Worm (Caenorhabditis elegans) whole organism, L1 larva: ENCODE results near the gene clec-123.

Experiments
- F16B12.6 ChIP-seq: fragments of 150-350 bp; optimal IDR thresholded peaks from 2 replicates; lab custom pipeline; 2014; ENCODE audit warnings: missing biosample characterization, missing genetic modification characterization
- aly-2 ChIP-seq: fragments of 150-350 bp; optimal IDR thresholded peaks from 2 replicates; lab custom pipeline; 2014; ENCODE audit warnings: missing biosample characterization, missing genetic modification characterization
- blmp-1 ChIP-seq: fragments of 150-350 bp; optimal IDR thresholded peaks from 2 replicates; lab custom pipeline; 2014; ENCODE audit warnings: missing biosample characterization, missing genetic modification characterization
- ceh-82 ChIP-seq, 3 experiments: fragments of 150-350 bp in 1 of 3; sonication (generic microtip) in 2 of 3; optimal IDR thresholded peaks; 2 replicates each; lab custom pipeline; 2014 to 2017; ENCODE audit warnings: missing biosample characterization in 3 of 3, missing genetic modification characterization in 3 of 3
- ces-1 ChIP-seq: fragments of 150-350 bp; optimal IDR thresholded peaks from 2 replicates; lab custom pipeline; 2014; ENCODE audit warnings: missing biosample characterization, missing genetic modification reagents, missing genetic modification characterization
- dpl-1 ChIP-seq, 3 experiments: fragments of 150-350 bp in 2 of 3; sonication (generic microtip) in 1 of 3; optimal IDR thresholded peaks; 2 replicates each; lab custom pipeline; 2014 to 2017; ENCODE audit warnings: missing biosample characterization in 3 of 3, missing genetic modification characterization in 3 of 3, missing genetic modification reagents in 3 of 3
- efl-1 ChIP-seq, 4 experiments: fragments of 150-350 bp; optimal IDR thresholded peaks in 3 of 4; peaks in 1 of 4; 1 replicate in 1 of 4; 2 replicates in 3 of 4; lab custom pipeline; 2014; ENCODE audit warnings: missing biosample characterization in 2 of 4, missing genetic modification characterization in 2 of 4, missing genetic modification reagents in 2 of 4
- egl-13 ChIP-seq: sonication (generic microtip); optimal IDR thresholded peaks from 2 replicates; lab custom pipeline; 2016; ENCODE audit warnings: missing genotype, missing genetic modification reagents, missing genetic modification characterization, missing compliant biosample characterization
- elt-3 ChIP-seq, 6 experiments: fragments of 150-350 bp in 1 of 6; sonication (generic microtip); optimal IDR thresholded peaks; 2 replicates each; lab custom pipeline; 2017 to 2018; ENCODE audit warnings: missing biosample characterization in 6 of 6, missing genetic modification characterization in 6 of 6, inconsistent platforms in 1 of 6
- ets-5 ChIP-seq: fragments of 200-800 bp; sonication (Bioruptor generic); IDR thresholded peaks from 2 replicates; pipeline ENCODE4 v1.3.6; 2022; ENCODE audit warnings: missing genetic modification characterization, missing compliant biosample characterization
- fkh-10 ChIP-seq: sonication (generic microtip); optimal IDR thresholded peaks from 2 replicates; lab custom pipeline; 2017; ENCODE audit warnings: missing biosample characterization, missing genetic modification reagents, missing genetic modification characterization
- fos-1 ChIP-seq: fragments of 150-350 bp; optimal IDR thresholded peaks from 2 replicates; lab custom pipeline; 2014; ENCODE audit warnings: missing biosample characterization, missing genetic modification characterization
- hlh-17 ChIP-seq: fragments of 200-800 bp; sonication (Bioruptor generic); optimal IDR thresholded peaks from 2 replicates; lab custom pipeline; 2018; ENCODE audit warnings: missing genetic modification characterization, mild to moderate bottlenecking, missing compliant biosample characterization, moderate library complexity, borderline replicate concordance
- irx-1 ChIP-seq: sonication (generic microtip); optimal IDR thresholded peaks from 2 replicates; lab custom pipeline; 2016; ENCODE audit warnings: missing genetic modification characterization, missing compliant biosample characterization
- jun-1 ChIP-seq: fragments of 150-350 bp; optimal IDR thresholded peaks from 2 replicates; lab custom pipeline; 2014; ENCODE audit warnings: missing biosample characterization, missing genetic modification reagents, missing genetic modification characterization
- lin-13 ChIP-seq: fragments of 150-350 bp; optimal IDR thresholded peaks from 2 replicates; lab custom pipeline; 2014; ENCODE audit warnings: missing biosample characterization, missing genetic modification reagents, missing genetic modification characterization
- lin-14 ChIP-seq: fragments of 200-800 bp; sonication (Bioruptor generic); optimal IDR thresholded peaks from 2 replicates; lab custom pipeline; 2018; ENCODE audit warnings: mild to moderate bottlenecking, missing genetic modification characterization, moderate library complexity, missing compliant biosample characterization
- lin-15B ChIP-seq: fragments of 150-350 bp; sonication (generic microtip); optimal IDR thresholded peaks from 3 replicates; lab custom pipeline; 2014; ENCODE audit warnings: missing biosample characterization, missing genetic modification characterization
- lsy-2 ChIP-seq, 2 experiments: fragments of 150-350 bp; optimal IDR thresholded peaks; 2 replicates each; lab custom pipeline; 2014; ENCODE audit warnings: missing biosample characterization in 2 of 2, missing genetic modification characterization in 2 of 2
- mdl-1 ChIP-seq, 2 experiments: fragments of 150-350 bp; optimal IDR thresholded peaks; 2 replicates each; lab custom pipeline; 2014 to 2017; ENCODE audit warnings: missing biosample characterization in 2 of 2, missing genetic modification characterization in 2 of 2, inconsistent platforms in 1 of 2
- nhr-11 ChIP-seq: fragments of 150-350 bp; optimal IDR thresholded peaks from 2 replicates; lab custom pipeline; 2014; ENCODE audit warnings: missing biosample characterization, missing genetic modification characterization
- nhr-20 ChIP-seq: sonication (generic microtip); optimal IDR thresholded peaks from 2 replicates; lab custom pipeline; 2016; ENCODE audit warnings: mild to moderate bottlenecking, missing genetic modification characterization, missing compliant biosample characterization
- nhr-28 ChIP-seq: fragments of 150-350 bp; optimal IDR thresholded peaks from 2 replicates; lab custom pipeline; 2014; ENCODE audit warnings: missing biosample characterization, missing genetic modification characterization
- nhr-47 ChIP-seq: sonication (generic microtip); optimal IDR thresholded peaks from 2 replicates; lab custom pipeline; 2016; ENCODE audit warnings: mild to moderate bottlenecking, missing genetic modification characterization, moderate library complexity, missing compliant biosample characterization
- nhr-71 ChIP-seq: sonication (generic microtip); optimal IDR thresholded peaks from 2 replicates; lab custom pipeline; 2016; ENCODE audit warnings: mild to moderate bottlenecking, missing genetic modification characterization, moderate library complexity, missing compliant biosample characterization
- nhr-85 ChIP-seq: sonication (generic microtip); peaks from one replicate; lab custom pipeline; 2016; ENCODE audit warnings: missing genetic modification characterization, inconsistent platforms, missing compliant biosample characterization
- nhr-90 ChIP-seq: sonication (generic microtip); optimal IDR thresholded peaks from 2 replicates; lab custom pipeline; 2016; ENCODE audit warnings: mild to moderate bottlenecking, missing genetic modification characterization, missing compliant biosample characterization; ENCODE audit not compliant: poor library complexity
- pag-3 ChIP-seq: sonication (generic microtip); optimal IDR thresholded peaks from 2 replicates; lab custom pipeline; 2017; ENCODE audit warnings: missing genetic modification characterization, mild to moderate bottlenecking, missing compliant biosample characterization, antibody characterized with exemption, borderline replicate concordance; ENCODE audit not compliant: insufficient read depth
- pax-3 ChIP-seq: fragments of 200-800 bp; sonication (Bioruptor generic); optimal IDR thresholded peaks from 2 replicates; lab custom pipeline; 2018; ENCODE audit warnings: mild to moderate bottlenecking, missing genetic modification characterization, moderate library complexity, missing compliant biosample characterization
- skn-1 ChIP-seq: fragments of 150-350 bp; optimal IDR thresholded peaks from 2 replicates; lab custom pipeline; 2014; ENCODE audit warnings: missing biosample characterization, missing genetic modification characterization
- snu-23 ChIP-seq: sonication (generic microtip); optimal IDR thresholded peaks from 2 replicates; lab custom pipeline; 2016; ENCODE audit warnings: missing genetic modification characterization, missing compliant biosample characterization
- sptf-1 ChIP-seq: fragments of 150-350 bp; optimal IDR thresholded peaks from 2 replicates; lab custom pipeline; 2014; ENCODE audit warnings: missing biosample characterization, missing genetic modification characterization
- swsn-7 ChIP-seq: sonication (generic microtip); optimal IDR thresholded peaks from 2 replicates; lab custom pipeline; 2016; ENCODE audit warnings: missing genetic modification characterization, missing compliant biosample characterization
- tbx-2 ChIP-seq: sonication (generic microtip); optimal IDR thresholded peaks from 2 replicates; lab custom pipeline; 2016; ENCODE audit warnings: missing genetic modification characterization, missing compliant biosample characterization
- tlp-1 ChIP-seq: fragments of 150-350 bp; optimal IDR thresholded peaks from 2 replicates; lab custom pipeline; 2014; ENCODE audit warnings: missing biosample characterization, missing genetic modification characterization
- unc-130 ChIP-seq: fragments of 150-350 bp; optimal IDR thresholded peaks from 2 replicates; lab custom pipeline; 2017; ENCODE audit warnings: missing biosample characterization, missing genetic modification characterization, inconsistent platforms
- unc-62 ChIP-seq: fragments of 150-350 bp; optimal IDR thresholded peaks from 2 replicates; lab custom pipeline; 2014; ENCODE audit warnings: missing biosample characterization, missing genetic modification reagents, missing genetic modification characterization
- unc-98 ChIP-seq: fragments of 200-800 bp; sonication (Bioruptor generic); IDR thresholded peaks from 2 replicates; pipeline ENCODE4 v1.3.6; 2022; ENCODE audit warnings: missing genetic modification characterization, missing compliant biosample characterization
- zag-1 ChIP-seq: fragments of 150-350 bp; optimal IDR thresholded peaks from 2 replicates; lab custom pipeline; 2014; ENCODE audit warnings: missing biosample characterization, missing genetic modification characterization
- ztf-4 ChIP-seq: fragments of 150-350 bp; optimal IDR thresholded peaks from 2 replicates; lab custom pipeline; 2014; ENCODE audit warnings: missing biosample characterization, missing genetic modification characterization

The clec-123 gene

DNA sequence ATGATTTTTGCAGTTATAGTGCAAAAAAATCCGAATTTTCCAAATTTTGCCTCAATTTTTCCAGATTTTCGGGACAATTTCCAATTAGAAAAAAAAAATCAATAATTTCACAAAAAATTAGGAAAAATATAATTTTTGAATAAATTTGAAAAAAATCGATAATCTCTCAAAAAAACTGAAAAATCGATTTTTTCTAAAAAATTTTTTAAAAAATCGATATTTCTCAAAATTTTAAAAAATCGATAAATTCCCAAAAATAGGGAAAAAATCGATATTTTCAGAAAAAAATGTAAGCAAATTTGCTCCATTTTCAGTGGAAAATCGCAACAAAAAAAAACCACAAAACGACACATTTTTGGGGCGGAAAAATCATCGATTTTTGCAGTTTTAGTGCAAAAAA, 46.1 kb upstream of the clec-123 start:
- no peak for TF ChIP-seq pax-3 (tag; lab: Kevin White, UChicago)
- TF ChIP-seq aly-2 (tag; lab: Kevin White, UChicago): no peak
- TF ChIP-seq lin-13 (GFP tag; lab: Kevin White, UChicago): no peak
- TF ChIP-seq unc-98 (GFP tag; lab: Robert Waterston, UW): no peak
- TF ChIP-seq jun-1 (tag; lab: Kevin White, UChicago): no peak
- no peak for TF ChIP-seq sptf-1
- no peak for TF ChIP-seq egl-13 (tag; lab: Kevin White, UChicago)
- no peak for TF ChIP-seq nhr-47 (tag; lab: Kevin White, UChicago)
- TF ChIP-seq lin-15B (tag; lab: Kevin White, UChicago): no peak
- no peak for TF ChIP-seq pag-3 (tag; lab: Kevin White, UChicago)
- TF ChIP-seq elt-3 (tag; optimal IDR thresholded peaks at IDR 0.05; lab: Kevin White, UChicago): no peak
- TF ChIP-seq nhr-90 (tag; lab: Kevin White, UChicago): no peak
- TF ChIP-seq hlh-17: no peak
- TF ChIP-seq blmp-1 (tag; lab: Kevin White, UChicago): no peak
- no peak for TF ChIP-seq lin-14 (GFP tag; lab: Kevin White, UChicago)
- TF ChIP-seq fos-1 (tag; lab: Kevin White, UChicago): no peak
- no peak for TF ChIP-seq snu-23 (GFP tag; lab: Kevin White, UChicago)
- no peak for TF ChIP-seq fkh-10
- no peak for TF ChIP-seq zag-1 (tag; lab: Kevin White, UChicago)
- TF ChIP-seq nhr-71 (tag; lab: Kevin White, UChicago): no peak

DNA sequence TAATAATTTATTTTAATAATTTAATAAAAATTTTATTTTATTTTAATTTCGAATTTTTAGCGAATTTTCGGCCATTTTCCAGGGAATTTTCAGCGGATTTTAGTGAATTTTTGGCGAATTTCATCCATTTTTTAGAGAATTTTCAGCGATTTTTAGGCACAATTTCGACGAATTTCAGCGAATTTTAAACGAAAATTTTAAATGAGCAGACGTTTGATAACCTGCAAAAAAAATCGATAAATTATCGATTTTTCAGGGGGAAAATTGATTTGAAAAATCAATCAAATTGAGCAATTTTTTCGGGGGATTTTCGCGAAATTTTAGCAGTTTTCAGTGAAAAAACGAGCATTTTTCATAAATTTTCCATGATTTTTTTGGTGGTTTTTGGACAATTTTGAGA, 45.4 kb upstream of the clec-123 start:
- TF ChIP-seq mdl-1 (tag; optimal IDR thresholded peaks at IDR 0.05; lab: Kevin White, UChicago): no peak
- no peak for TF ChIP-seq efl-1 (optimal IDR thresholded peaks at IDR 0.05; lab: Kevin White, UChicago)
- peak in 1 of 2 experiments; percentile 7 for TF ChIP-seq efl-1 (GFP tag; optimal IDR thresholded peaks at IDR 0.05 in 1 of 2; lab: Kevin White, UChicago)

DNA sequence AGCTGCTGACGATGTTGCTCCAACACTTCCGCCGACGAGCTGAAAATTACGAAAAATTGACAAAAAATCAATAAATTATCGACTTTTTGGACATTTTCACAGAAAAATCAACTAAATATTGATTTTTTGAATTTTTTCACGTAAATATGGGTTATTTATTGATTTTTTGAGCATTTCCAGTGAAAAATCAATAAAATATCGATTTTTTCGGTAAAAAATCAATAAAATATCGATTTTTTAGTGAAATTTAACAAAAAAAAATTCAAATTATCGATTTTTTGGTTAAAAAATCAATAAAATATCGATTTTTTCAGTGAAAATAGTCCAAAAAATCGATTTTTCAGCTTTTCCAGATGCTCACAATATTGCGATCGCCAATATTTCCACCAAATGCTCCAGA, 43.9 kb upstream of the clec-123 start:
- no peak for TF ChIP-seq zag-1 (tag; lab: Kevin White, UChicago)
- TF ChIP-seq lin-14 (GFP tag; lab: Kevin White, UChicago): no peak
- TF ChIP-seq nhr-20 (tag; lab: Kevin White, UChicago): no peak

DNA sequence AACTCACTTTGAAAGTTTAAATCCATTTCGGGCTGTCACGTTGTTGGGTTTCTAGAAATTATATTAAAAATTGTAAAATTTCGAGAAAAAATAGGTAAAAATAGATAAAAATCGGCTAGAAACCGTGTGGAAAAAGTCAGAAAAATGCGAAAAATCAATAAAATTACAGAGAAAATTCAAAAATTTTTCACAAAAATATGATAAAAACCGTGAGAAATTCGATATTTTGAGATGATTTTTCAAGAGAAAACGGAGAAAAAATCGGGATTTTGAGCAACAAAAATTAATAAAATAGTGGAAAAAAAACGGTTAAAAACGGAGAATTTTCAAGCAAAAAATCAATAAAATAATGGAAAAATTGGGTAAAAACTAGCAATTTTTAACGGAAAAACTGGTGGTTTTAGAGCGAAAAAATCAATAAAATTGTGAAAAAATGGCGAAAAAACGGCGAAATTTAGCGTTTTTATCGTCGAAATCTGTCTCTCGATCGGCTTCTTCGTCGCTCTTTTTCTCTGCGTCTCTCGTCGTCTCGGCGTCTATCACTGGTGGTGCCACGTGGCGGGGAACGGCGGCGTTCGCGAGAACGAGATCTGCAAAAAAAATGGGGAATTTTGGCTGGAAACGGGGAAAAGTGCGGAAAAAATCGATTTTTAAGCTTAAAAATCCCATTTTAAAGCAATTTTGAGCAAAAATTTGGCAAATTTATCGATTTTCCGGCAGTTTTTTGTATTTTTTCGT, 42.9 kb upstream of the clec-123 start, which contains the start of gene Y25C1A.7:
TSS of gene Y25C1A.7 (minus strand) at position 51 of the 738 bp plus-strand sequence.
- TF ChIP-seq tlp-1 (tag; lab: Kevin White, UChicago) (no peak), efl-1 (optimal IDR thresholded peaks at IDR 0.05; lab: Kevin White, UChicago) (no peak), efl-1 (GFP tag; optimal IDR thresholded peaks at IDR 0.05 in 1 of 2; lab: Kevin White, UChicago) (peak in 1 of 2 experiments; percentile 12), nhr-85 (tag; lab: Kevin White, UChicago) (peak; percentile 12)

DNA sequence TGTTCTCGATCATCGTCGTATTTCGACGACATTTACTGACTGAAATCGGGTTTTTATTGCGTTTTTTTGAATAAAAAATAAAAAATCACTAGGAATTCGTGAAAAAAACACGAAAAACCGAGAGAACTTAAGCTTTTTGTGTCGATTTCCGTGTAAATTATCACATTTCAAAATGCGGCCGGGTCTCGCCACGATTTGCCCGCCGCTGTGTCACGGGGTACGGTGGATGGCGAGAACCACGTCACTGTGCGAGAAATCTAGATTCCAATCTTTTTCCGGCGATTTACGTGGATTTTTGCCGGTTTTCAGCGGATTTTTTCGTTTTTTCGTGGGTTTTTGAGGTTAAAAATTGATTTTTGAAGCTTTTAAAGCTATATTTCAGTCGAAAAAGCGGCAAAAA, 37.1 kb upstream of the clec-123 start, which contains the start of gene Y25C1A.8:
TSS of gene Y25C1A.8 (minus strand) at position 45 of the 400 bp plus-strand sequence.
- 0 out of 2 replicates have a peak, but pooled peaks have one; percentile 47 for TF ChIP-seq unc-98 (GFP tag; lab: Robert Waterston, UW)
- peak; percentile 93 for TF ChIP-seq lin-14 (GFP tag; lab: Kevin White, UChicago)
- no peak for TF ChIP-seq ets-5 (GFP tag; lab: Robert Waterston, UW)
- TF ChIP-seq aly-2 (tag; lab: Kevin White, UChicago): peak; percentile 58
- peak in 3 of 6 experiments; percentile 14 to 80 (median 74) for TF ChIP-seq elt-3 (tag; optimal IDR thresholded peaks at IDR 0.05; lab: Kevin White, UChicago)
- TF ChIP-seq unc-62 (GFP tag; lab: Kevin White, UChicago): no peak
- TF ChIP-seq zag-1 (tag; lab: Kevin White, UChicago): no peak
- TF ChIP-seq ces-1 (GFP tag; lab: Kevin White, UChicago): no peak
- TF ChIP-seq F16B12.6 (tag; lab: Kevin White, UChicago): peak; percentile 67
- TF ChIP-seq nhr-28: no peak
- TF ChIP-seq sptf-1: no peak
- peak; percentile 92 to 95 for TF ChIP-seq efl-1 (optimal IDR thresholded peaks at IDR 0.05; lab: Kevin White, UChicago)
- TF ChIP-seq efl-1 (GFP tag; optimal IDR thresholded peaks at IDR 0.05 in 1 of 2; lab: Kevin White, UChicago): peak; percentile 80 to 98
- peak; percentile 66 for TF ChIP-seq nhr-11 (tag; lab: Kevin White, UChicago)
- peak; percentile 100 for TF ChIP-seq lsy-2 (tag; optimal IDR thresholded peaks at IDR 0.05; lab: Kevin White, UChicago)
- peak in 1 of 2 experiments; percentile 82 for TF ChIP-seq mdl-1 (tag; optimal IDR thresholded peaks at IDR 0.05; lab: Kevin White, UChicago)
- peak; percentile 73 to 85 (median 84) for TF ChIP-seq dpl-1 (GFP tag; optimal IDR thresholded peaks at IDR 0.05; lab: Kevin White, UChicago)
- peak; percentile 84 for TF ChIP-seq unc-130
- TF ChIP-seq skn-1 (tag; lab: Kevin White, UChicago): peak; percentile 85
- TF ChIP-seq irx-1 (tag; lab: Kevin White, UChicago): peak; percentile 91
- TF ChIP-seq ztf-4: peak; percentile 86
- TF ChIP-seq swsn-7 (tag; lab: Kevin White, UChicago): peak; percentile 92
- TF ChIP-seq tbx-2: peak; percentile 94
- peak; percentile 86 for TF ChIP-seq egl-13 (tag; lab: Kevin White, UChicago)
- peak; percentile 86 to 96 (median 94) for TF ChIP-seq ceh-82 (tag; optimal IDR thresholded peaks at IDR 0.05; lab: Kevin White, UChicago)
